Worm (Caenorhabditis elegans): ENCODE results near the gene Y26G10.1.

DNA sequence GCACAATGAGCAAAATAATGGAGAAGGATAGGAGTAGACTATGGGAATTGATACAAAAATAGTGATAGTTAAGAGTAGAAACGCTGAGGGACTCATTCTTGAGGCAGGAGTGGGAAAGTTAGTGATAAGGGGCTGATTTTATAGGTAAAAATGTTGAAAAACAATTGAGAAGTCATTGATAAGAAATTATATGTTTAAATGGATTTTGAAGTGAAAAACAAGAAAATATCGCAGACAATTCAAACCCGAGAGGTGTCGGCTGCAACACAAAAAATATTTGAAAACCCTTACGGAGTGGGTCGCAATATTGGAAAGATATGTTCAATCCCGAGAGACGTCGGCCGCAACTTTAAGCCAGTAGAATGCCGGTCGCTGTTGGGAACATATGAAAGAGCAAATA lies 1.1 kb upstream of the Y26G10.1 start, which contains the start of gene spp-29:
- TF ChIP-seq sox-4 (tag; optimal IDR thresholded peaks at IDR 0.05): no peak
- TF ChIP-seq sox-2 (GFP tag; IDR thresholded peaks at IDR 0.05): no peak
- no peak for TF ChIP-seq tbx-2 (tag; optimal IDR thresholded peaks at IDR 0.05)
- TF ChIP-seq Y22D7AL.16 (tag; optimal IDR thresholded peaks at IDR 0.05): no peak
- no peak for TF ChIP-seq nhr-232 (tag; optimal IDR thresholded peaks at IDR 0.05)
- no peak for TF ChIP-seq ztf-16 (tag; optimal IDR thresholded peaks at IDR 0.05)
- TF ChIP-seq unc-3 (GFP tag; conservative IDR thresholded peaks at IDR 0.05): no peak
- TF ChIP-seq unc-3 (tag; optimal IDR thresholded peaks at IDR 0.05): no peak
- TF ChIP-seq hlh-8 (tag; optimal IDR thresholded peaks at IDR 0.05): no peak

Data from whole organism, late embryonic.